ENCODE assay signal across 4 worm cellular contexts in genomic region chrIV:12531464-12531863, ce11.
A peak's percentile ranks its signal among the peaks of the same experiment; 100 is the strongest.
TF ChIP-seq lines count a peak whose summit lies in the region.

No protein-coding gene starts in this region.

TF ChIP-seq in whole organism, L1 larva, 84 proteins besides CTCF, POLR2A, EP300 and RAD21:
- TF ChIP-seq lin-14 (GFP tag; optimal IDR thresholded peaks at IDR 0.05; lab: Kevin White, UChicago), result peak; percentile 1
- no peak for TF ChIP-seq nhr-77 (tag; optimal IDR thresholded peaks at IDR 0.05; lab: Kevin White, UChicago)
- no peak for TF ChIP-seq blmp-1 (tag; optimal IDR thresholded peaks at IDR 0.05; lab: Kevin White, UChicago)
- TF ChIP-seq unc-98 (GFP tag; IDR thresholded peaks at IDR 0.05; lab: Robert Waterston, UW), result no peak
- no peak for TF ChIP-seq ztf-4 (tag; optimal IDR thresholded peaks at IDR 0.05; lab: Kevin White, UChicago)
- no peak for TF ChIP-seq hlh-4 (tag; optimal IDR thresholded peaks at IDR 0.05; lab: Kevin White, UChicago)
- no peak for TF ChIP-seq efl-1 (optimal IDR thresholded peaks at IDR 0.05; lab: Kevin White, UChicago)
- TF ChIP-seq efl-1 (GFP tag; optimal IDR thresholded peaks at IDR 0.05 in 1 of 2; lab: Kevin White, UChicago), result peak in 1 of 2 experiments; percentile 66
- no peak for TF ChIP-seq ceh-63 (GFP tag; optimal IDR thresholded peaks at IDR 0.05; lab: Kevin White, UChicago)
- no peak for TF ChIP-seq C04F5.9 (tag; optimal IDR thresholded peaks at IDR 0.05; lab: Kevin White, UChicago)
- no peak for TF ChIP-seq snu-23 (GFP tag; optimal IDR thresholded peaks at IDR 0.05; lab: Kevin White, UChicago)
- TF ChIP-seq irx-1 (tag; optimal IDR thresholded peaks at IDR 0.05; lab: Kevin White, UChicago), result no peak
- no peak for TF ChIP-seq ztf-11 (tag; optimal IDR thresholded peaks at IDR 0.05; lab: Kevin White, UChicago)

TF ChIP-seq in whole organism, L2 larva, 48 proteins besides CTCF, POLR2A, EP300 and RAD21:
- TF ChIP-seq crh-2 (tag; optimal IDR thresholded peaks at IDR 0.05; lab: Kevin White, UChicago) (no peak), elt-1 (tag; optimal IDR thresholded peaks at IDR 0.05; lab: Kevin White, UChicago) (peak; percentile 71), ceh-16 (tag; optimal IDR thresholded peaks at IDR 0.05; lab: Kevin White, UChicago) (peak; percentile 89), egl-27 (tag; optimal IDR thresholded peaks at IDR 0.05; lab: Kevin White, UChicago) (no peak), elt-3 (tag; optimal IDR thresholded peaks at IDR 0.05; lab: Kevin White, UChicago) (no peak), sma-3 (GFP tag; optimal IDR thresholded peaks at IDR 0.05; lab: Kevin White, UChicago) (no peak), ztf-4 (tag; optimal IDR thresholded peaks at IDR 0.05; lab: Kevin White, UChicago) (no peak), nhr-25 (tag; optimal IDR thresholded peaks at IDR 0.05; lab: Kevin White, UChicago) (peak; percentile 3), nhr-12 (tag; optimal IDR thresholded peaks at IDR 0.05; lab: Kevin White, UChicago) (no peak), lin-11 (tag; optimal IDR thresholded peaks at IDR 0.05; lab: Kevin White, UChicago) (no peak), ztf-11 (tag; optimal IDR thresholded peaks at IDR 0.05; lab: Kevin White, UChicago) (no peak), aly-2 (tag; optimal IDR thresholded peaks at IDR 0.05; lab: Kevin White, UChicago) (no peak), unc-39 (tag; optimal IDR thresholded peaks at IDR 0.05; lab: Kevin White, UChicago) (no peak)
TF ChIP-seq in whole organism, L2 larva: peak in this region for 3.

TF ChIP-seq in whole organism, L3 larva, 47 proteins besides CTCF, POLR2A, EP300 and RAD21:
- TF ChIP-seq nhr-23 (tag; optimal IDR thresholded peaks at IDR 0.05; lab: Kevin White, UChicago) (peak; percentile 33), elt-1 (tag; optimal IDR thresholded peaks at IDR 0.05; lab: Kevin White, UChicago) (peak; percentile 89), nhr-25 (tag; optimal IDR thresholded peaks at IDR 0.05; lab: Kevin White, UChicago) (peak; percentile 73), ceh-9 (tag; optimal IDR thresholded peaks at IDR 0.05; lab: Kevin White, UChicago) (no peak)

TF ChIP-seq in whole organism, L4 larva, 104 proteins besides CTCF, POLR2A, EP300 and RAD21:
- TF ChIP-seq F10B5.3 (tag; optimal IDR thresholded peaks at IDR 0.05; lab: Kevin White, UChicago) (no peak), aha-1 (tag; lab: Kevin White, UChicago) (peak; percentile 21)

Comparison
In these comparisons a context has a peak if more than half of its experiments do, and no peak if none do; other contexts are left out.
1. Of the 29 proteins assayed by ChIP-seq in both whole organism, L4 larva and whole organism, L1 larva: peak only in whole organism, L4 larva: aha-1; only in whole organism, L1 larva: none; in both: none; in neither: 28.